Fruit fly (Drosophila melanogaster) whole organism, embryonic: Measurements from ENCODE around the gene CG6028.

Experiments
- CG11504 ChIP-seq: fragments of 200-800 bp; sonication (Bioruptor generic); optimal IDR thresholded peaks from 3 replicates; lab custom pipeline; 2019; ENCODE audit warnings: missing biosample characterization, mild to moderate bottlenecking, missing genetic modification characterization, moderate library complexity
- CG11695 ChIP-seq: fragments of 200-800 bp; sonication (Bioruptor generic); IDR thresholded peaks from 3 replicates; pipeline ENCODE4 v1.3.6; 2022; ENCODE audit warnings: missing biosample characterization, missing genetic modification characterization
- CG12299 ChIP-seq: fragments of 200-800 bp; sonication (Bioruptor generic); optimal IDR thresholded peaks from 2 replicates; lab custom pipeline; 2018; ENCODE audit warnings: missing biosample characterization, mild to moderate bottlenecking, missing genetic modification characterization
- CG1233 ChIP-seq: fragments of 200-800 bp; sonication (Bioruptor generic); optimal IDR thresholded peaks from 4 replicates; lab custom pipeline; 2018; ENCODE audit warnings: missing biosample characterization, mild to moderate bottlenecking, missing genetic modification characterization
- CG16779 ChIP-seq: fragments of 200-800 bp; sonication (Bioruptor generic); IDR thresholded peaks from 2 replicates; pipeline ENCODE4 v1.3.6; 2022; ENCODE audit warnings: missing biosample characterization, missing genetic modification characterization
- CG17829 ChIP-seq: fragments of 200-800 bp; optimal IDR thresholded peaks from 2 replicates; lab custom pipeline; 2019; ENCODE audit warnings: missing biosample characterization, mild to moderate bottlenecking, missing genetic modification characterization, moderate library complexity
- CG2875 ChIP-seq: fragments of 200-800 bp; sonication (Bioruptor generic); optimal IDR thresholded peaks from 2 replicates; lab custom pipeline; 2017; ENCODE audit warnings: missing biosample characterization, mild to moderate bottlenecking, missing genetic modification characterization, missing genetic modification reagents
- CG2889 ChIP-seq: fragments of 200-800 bp; sonication (Bioruptor generic); IDR thresholded peaks from 3 replicates; pipeline ENCODE4 v1.3.6; 2022; ENCODE audit warnings: missing biosample characterization, missing genetic modification characterization
- CG3065 ChIP-seq: fragments of 200-800 bp; sonication (Bioruptor generic); optimal IDR thresholded peaks from 2 replicates; lab custom pipeline; 2016; ENCODE audit warnings: missing biosample characterization, missing genetic modification characterization
- CG31365 ChIP-seq: fragments of 200-800 bp; sonication (Bioruptor generic); optimal IDR thresholded peaks from 2 replicates; lab custom pipeline; 2018; ENCODE audit warnings: missing biosample characterization, mild to moderate bottlenecking, missing genetic modification characterization
- CG4730 ChIP-seq: fragments of 200-800 bp; sonication (Bioruptor generic); IDR thresholded peaks from 2 replicates; pipeline ENCODE4 v1.3.6; 2022; ENCODE audit warnings: missing biosample characterization, missing genetic modification characterization
- CG4820 ChIP-seq: fragments of 200-800 bp; sonication (Bioruptor generic); optimal IDR thresholded peaks from 3 replicates; lab custom pipeline; 2016; ENCODE audit warnings: missing biosample characterization, missing genetic modification characterization
- CG6254 ChIP-seq: fragments of 200-800 bp; sonication (Bioruptor generic); optimal IDR thresholded peaks from 3 replicates; lab custom pipeline; 2017; ENCODE audit warnings: mild to moderate bottlenecking, missing biosample characterization, missing genetic modification reagents, missing genetic modification characterization
- CG6813 ChIP-seq: fragments of 200-800 bp; sonication (Bioruptor generic); optimal IDR thresholded peaks from 2 replicates; lab custom pipeline; 2017; ENCODE audit warnings: missing biosample characterization, missing genetic modification characterization, mild to moderate bottlenecking, moderate library complexity, missing genetic modification reagents
- CG8281 ChIP-seq: fragments of 200-800 bp; sonication (Bioruptor generic); optimal IDR thresholded peaks from 2 replicates; lab custom pipeline; 2018; ENCODE audit warnings: missing biosample characterization, mild to moderate bottlenecking, missing genetic modification characterization, moderate library complexity
- CG8359 ChIP-seq: fragments of 200-800 bp; sonication (Bioruptor generic); optimal IDR thresholded peaks from 2 replicates; lab custom pipeline; 2017; ENCODE audit warnings: missing biosample characterization, mild to moderate bottlenecking, missing genetic modification characterization, borderline replicate concordance
- CG9609 ChIP-seq: fragments of 200-800 bp; sonication (Bioruptor generic); optimal IDR thresholded peaks from 3 replicates; lab custom pipeline; 2016; ENCODE audit warnings: missing biosample characterization, missing genetic modification characterization
- CG9932 ChIP-seq: fragments of 200-800 bp; sonication (Bioruptor generic); IDR thresholded peaks from 2 replicates; pipeline ENCODE4 v1.3.6; 2022; ENCODE audit warnings: missing biosample characterization, missing genetic modification characterization
- CTCF ChIP-seq: fragments of 200-800 bp; sonication (Bioruptor generic); optimal IDR thresholded peaks from 2 replicates; lab custom pipeline; 2017; ENCODE audit warnings: missing biosample characterization, mild to moderate bottlenecking, missing genetic modification characterization, moderate library complexity
- Dfd ChIP-seq, 2 experiments: fragments of >200 bp; optimal IDR thresholded peaks; 2 replicates each; lab custom pipeline; 2017; ENCODE audit warnings: missing biosample characterization in 2 of 2, missing genetic modification characterization in 2 of 2
- Dll ChIP-seq: fragments of 200-800 bp; sonication (Bioruptor generic); IDR thresholded peaks from 4 replicates; pipeline ENCODE4 v1.3.6; 2022; ENCODE audit warnings: missing biosample characterization, missing genetic modification characterization; ENCODE audit not compliant: partially characterized antibody
- Doc2 ChIP-seq: fragments of 200-800 bp; sonication (Bioruptor generic); IDR thresholded peaks from 2 replicates; pipeline ENCODE4 v1.3.6; 2022; ENCODE audit warnings: missing biosample characterization, missing genetic modification characterization
- Gug ChIP-seq: fragments of 200-800 bp; sonication (Bioruptor generic); IDR thresholded peaks from 4 replicates; pipeline ENCODE4 v1.3.6; 2022; ENCODE audit warnings: missing biosample characterization, missing genetic modification characterization
- NC2α ChIP-seq: fragments of 200-800 bp; sonication (Bioruptor generic); optimal IDR thresholded peaks from 2 replicates; lab custom pipeline; 2016; ENCODE audit warnings: missing biosample characterization, missing genetic modification characterization
- Tbp ChIP-seq: fragments of >200 bp; optimal IDR thresholded peaks from 2 replicates; lab custom pipeline; 2018; ENCODE audit warnings: missing biosample characterization, missing genetic modification characterization
- ash1 ChIP-seq: fragments of 200-800 bp; sonication (Bioruptor generic); optimal IDR thresholded peaks from 2 replicates; lab custom pipeline; 2018; ENCODE audit warnings: missing biosample characterization, mild to moderate bottlenecking, missing genetic modification characterization
- br ChIP-seq: fragments of >200 bp; optimal IDR thresholded peaks from 2 replicates; lab custom pipeline; 2017
- chm ChIP-seq: fragments of 200-800 bp; sonication (Bioruptor generic); IDR thresholded peaks from 2 replicates; pipeline ENCODE4 v1.3.6; 2022; ENCODE audit warnings: missing biosample characterization, missing genetic modification characterization
- danr ChIP-seq: fragments of 200-800 bp; sonication (Bioruptor generic); IDR thresholded peaks from 2 replicates; pipeline ENCODE4 v1.3.6; 2022; ENCODE audit warnings: missing biosample characterization, missing genetic modification characterization
- dimm ChIP-seq: fragments of 200-800 bp; sonication (Bioruptor generic); IDR thresholded peaks from 2 replicates; pipeline ENCODE4 v1.3.6; 2022; ENCODE audit warnings: missing biosample characterization, missing genetic modification characterization
- ems ChIP-seq: fragments of 200-800 bp; sonication (Bioruptor generic); optimal IDR thresholded peaks from 3 replicates; lab custom pipeline; 2016; ENCODE audit warnings: missing biosample characterization, missing genetic modification characterization
- en ChIP-seq: fragments of 200-800 bp; sonication (Bioruptor generic); optimal IDR thresholded peaks from 2 replicates; lab custom pipeline; 2016; ENCODE audit warnings: missing biosample characterization, missing genetic modification characterization
- esg ChIP-seq: fragments of 200-800 bp; sonication (Bioruptor generic); conservative IDR thresholded peaks from 2 replicates; pipeline ENCODE4 v1.3.6; 2022; ENCODE audit warnings: missing biosample characterization, missing genetic modification characterization
- fd64A ChIP-seq: fragments of 200-800 bp; sonication (Bioruptor generic); optimal IDR thresholded peaks from 3 replicates; lab custom pipeline; 2018; ENCODE audit warnings: missing biosample characterization, mild to moderate bottlenecking, missing genetic modification characterization
- gce ChIP-seq: fragments of 200-800 bp; sonication (Bioruptor generic); IDR thresholded peaks from 3 replicates; pipeline ENCODE4 v1.3.6; 2022; ENCODE audit warnings: missing biosample characterization, missing genetic modification characterization
- grau ChIP-seq: fragments of 200-800 bp; optimal IDR thresholded peaks from 3 replicates; lab custom pipeline; 2019; ENCODE audit warnings: missing biosample characterization, mild to moderate bottlenecking, missing genetic modification characterization, moderate library complexity
- ham ChIP-seq: fragments of 200-800 bp; sonication (Bioruptor generic); IDR thresholded peaks from 2 replicates; pipeline ENCODE4 v1.3.6; 2022; ENCODE audit warnings: missing biosample characterization, missing genetic modification characterization
- ind ChIP-seq: fragments of 200-800 bp; sonication (Bioruptor generic); optimal IDR thresholded peaks from 3 replicates; lab custom pipeline; 2016; ENCODE audit warnings: missing biosample characterization, missing genetic modification characterization
- lov ChIP-seq, 2 experiments: fragments of 200-800 bp in 1 of 2; fragments of >200 bp in 1 of 2; sonication (Bioruptor generic) in 1 of 2; IDR thresholded peaks in 1 of 2; optimal IDR thresholded peaks in 1 of 2; 2 replicates in 1 of 2; 3 replicates in 1 of 2; pipeline versions ENCODE4 v1.3.6 to Lab custom; 2017 to 2022; ENCODE audit warnings: missing biosample characterization in 1 of 2, missing genetic modification characterization in 1 of 2
- pzg ChIP-seq: fragments of 200-800 bp; sonication (Bioruptor generic); optimal IDR thresholded peaks from 3 replicates; lab custom pipeline; 2018; ENCODE audit warnings: missing biosample characterization, mild to moderate bottlenecking, missing genetic modification characterization, moderate library complexity
- repo ChIP-seq: fragments of 200-800 bp; sonication (Bioruptor generic); optimal IDR thresholded peaks from 2 replicates; lab custom pipeline; 2016; ENCODE audit warnings: missing biosample characterization, missing genetic modification characterization
- ro ChIP-seq: fragments of 200-800 bp; sonication (Bioruptor generic); IDR thresholded peaks from 2 replicates; pipeline ENCODE4 v1.3.6; 2022; ENCODE audit warnings: missing biosample characterization, missing genetic modification characterization
- scrt ChIP-seq: fragments of 200-800 bp; sonication (Bioruptor generic); optimal IDR thresholded peaks from 2 replicates; lab custom pipeline; 2018; ENCODE audit warnings: missing biosample characterization, mild to moderate bottlenecking, missing genetic modification characterization, moderate library complexity
- sd ChIP-seq: fragments of 200-800 bp; sonication (Bioruptor generic); optimal IDR thresholded peaks from 3 replicates; lab custom pipeline; 2018; ENCODE audit warnings: missing biosample characterization, mild to moderate bottlenecking, missing genetic modification characterization, moderate library complexity
- sqz ChIP-seq: fragments of 200-800 bp; sonication (Bioruptor generic); optimal IDR thresholded peaks from 3 replicates; lab custom pipeline; 2018; ENCODE audit warnings: missing biosample characterization, mild to moderate bottlenecking, missing genetic modification characterization
- sug ChIP-seq: fragments of 200-800 bp; optimal IDR thresholded peaks from 2 replicates; lab custom pipeline; 2019; ENCODE audit warnings: missing biosample characterization, mild to moderate bottlenecking, missing genetic modification characterization, moderate library complexity
- unc-4 ChIP-seq: fragments of 200-800 bp; sonication (Bioruptor generic); IDR thresholded peaks from 2 replicates; pipeline ENCODE4 v1.3.6; 2022; ENCODE audit warnings: missing biosample characterization, missing genetic modification characterization; ENCODE audit not compliant: partially characterized antibody
- unpg ChIP-seq: fragments of 200-800 bp; sonication (Bioruptor generic); optimal IDR thresholded peaks from 3 replicates; lab custom pipeline; 2018; ENCODE audit warnings: missing biosample characterization, mild to moderate bottlenecking, missing genetic modification characterization, moderate library complexity
- usp ChIP-seq: fragments of >200 bp; optimal IDR thresholded peaks from 2 replicates; lab custom pipeline; 2017; ENCODE audit warnings: missing biosample characterization, missing genetic modification characterization
- zf30C ChIP-seq: fragments of 200-800 bp; sonication (Bioruptor generic); optimal IDR thresholded peaks from 3 replicates; lab custom pipeline; 2018; ENCODE audit warnings: missing biosample characterization, mild to moderate bottlenecking, missing genetic modification characterization

Gene CG6028

dm6 chr3R:22026922-22027742 lies 1.8 kb upstream of the CG6028 start, which contains the start of the genes Cchl and ND-42 (continued):
- TF ChIP-seq fd64A (GFP tag; lab: Kevin White, UChicago) (no peak), CG4820 (GFP tag; lab: Kevin White, UChicago) (peak; percentile 74), grau (tag; lab: Kevin White, UChicago) (peak; percentile 83), Dll (GFP tag; lab: Robert Waterston, UW) (peak; percentile 81), CG9932 (peak; percentile 81; the same call in 1 of the 2 replicates), ro (GFP tag; lab: Robert Waterston, UW) (no peak), lov (optimal IDR thresholded peaks at IDR 0.05; lab: Kevin White, UChicago) (no peak), lov (GFP tag; IDR thresholded peaks at IDR 0.05; lab: Robert Waterston, UW) (no peak), unc-4 (GFP tag; lab: Robert Waterston, UW) (peak; percentile 60), pzg (GFP tag; lab: Kevin White, UChicago) (peak; percentile 43), danr (peak; percentile 43; the same call in 1 of the 2 replicates), CG16779 (GFP tag; lab: Robert Waterston, UW) (no peak), CG17829 (peak; percentile 76), CG9609 (GFP tag; lab: Kevin White, UChicago) (peak; percentile 45), chm (GFP tag; lab: Robert Waterston, UW) (peak; percentile 32; the same call in 1 of the 2 replicates), CG31365 (tag; lab: Kevin White, UChicago) (no peak), ind (GFP tag; lab: Kevin White, UChicago) (peak; percentile 85), CG1233 (GFP tag; lab: Kevin White, UChicago) (peak; percentile 74), CG11695 (GFP tag; lab: Robert Waterston, UW) (peak; percentile 64; the same call in 2 of the 3 replicates), Gug (GFP tag; lab: Robert Waterston, UW) (peak; percentile 44; the same call in 3 of the 4 replicates), ham (GFP tag; lab: Robert Waterston, UW) (no peak), CG8281 (tag; lab: Kevin White, UChicago) (no peak), scrt (GFP tag; lab: Kevin White, UChicago) (no peak), esg (GFP tag; lab: Robert Waterston, UW) (peak; percentile 58), CG3065 (GFP tag; lab: Kevin White, UChicago) (peak; percentile 80), ash1 (GFP tag; lab: Kevin White, UChicago) (no peak), CG8359 (GFP tag; lab: Kevin White, UChicago) (peak; percentile 16), CG12299 (tag; lab: Kevin White, UChicago) (peak; percentile 64), unpg (GFP tag; lab: Kevin White, UChicago) (peak; percentile 79), Tbp (no peak), sd (tag; lab: Kevin White, UChicago) (no peak), en (GFP tag; lab: Kevin White, UChicago) (peak; percentile 9), Dfd (GFP tag; optimal IDR thresholded peaks at IDR 0.05; lab: Kevin White, UChicago) (no peak), gce (GFP tag; lab: Robert Waterston, UW) (no peak), CTCF (GFP tag; lab: Kevin White, UChicago) (peak; percentile 48), usp (no peak), CG6254 (GFP tag; lab: Kevin White, UChicago) (no peak), CG4730 (GFP tag; lab: Robert Waterston, UW) (no peak; the same call in none of the 2 replicates), sug (tag; lab: Kevin White, UChicago) (peak; percentile 88), dimm (GFP tag; lab: Robert Waterston, UW) (no peak), ems (peak; percentile 70), CG2875 (GFP tag; lab: Kevin White, UChicago) (peak; percentile 11), zf30C (GFP tag; lab: Kevin White, UChicago) (no peak), Doc2 (no peak), CG6813 (peak; percentile 54), repo (peak; percentile 18), NC2α (GFP tag; lab: Kevin White, UChicago) (peak; percentile 68), sqz (GFP tag; lab: Kevin White, UChicago) (no peak), CG2889 (GFP tag; lab: Robert Waterston, UW) (no peak), br (lab: Kevin White, UChicago) (no peak), CG11504 (tag; lab: Kevin White, UChicago) (peak; percentile 84)
